Fruit fly (Drosophila melanogaster) S2 (cell line): ENCODE results near the gene CG4022.

Experiments
- CG8478 ChIP-seq: fragments of >200 bp; optimal IDR thresholded peaks from 2 replicates; lab custom pipeline; 2018
- CTCF ChIP-seq, 2 experiments: fragments of >200 bp; optimal IDR thresholded peaks; 2 replicates each; lab custom pipeline; 2018

DNA sequence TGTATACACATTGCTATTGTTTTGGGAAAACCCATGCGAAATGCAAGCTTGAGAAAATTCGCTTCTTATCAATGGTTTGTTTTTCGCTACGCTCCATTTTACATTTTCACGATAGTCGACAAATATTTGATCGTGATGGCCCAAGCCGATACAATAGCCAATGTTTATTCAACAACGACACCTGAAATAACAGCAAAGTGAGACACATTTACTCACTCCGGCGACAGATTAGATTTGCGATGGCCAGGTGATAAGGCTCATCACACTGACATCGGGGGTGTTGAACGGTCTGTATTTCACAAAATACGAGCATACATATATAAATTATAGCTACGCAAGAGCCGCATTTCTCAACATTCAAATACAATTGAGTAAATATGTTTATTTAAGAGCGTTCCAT is 13.5 kb downstream of the CG4022 start:
- TF ChIP-seq CG8478 (lab: Kevin White, UChicago) = no peak
- TF ChIP-seq CTCF (optimal IDR thresholded peaks at IDR 0.05; lab: Kevin White, UChicago) = no peak
